Fruit fly (Drosophila melanogaster): ENCODE data around the gene CG31441.

dm6 chr3R:11196648-11197388 lies 39.3 kb upstream of the CG31441 start:
- no peak for TF ChIP-seq CG8478 (optimal IDR thresholded peaks at IDR 0.05)
- TF ChIP-seq usp (GFP tag; optimal IDR thresholded peaks at IDR 0.05), result no peak
- no peak for TF ChIP-seq EcR (GFP tag; optimal IDR thresholded peaks at IDR 0.05)
- no peak for TF ChIP-seq Dll (optimal IDR thresholded peaks at IDR 0.05)
- no peak for TF ChIP-seq pan (optimal IDR thresholded peaks at IDR 0.05)
- TF ChIP-seq psq (optimal IDR thresholded peaks at IDR 0.05), result no peak

Measured in whole organism.